Worm (Caenorhabditis elegans) whole organism, L4 larva: ENCODE data around the gene ZK632.10.

ENCODE experiments used
- F37D6.2 ChIP-seq: sonication (generic microtip); optimal IDR thresholded peaks from 2 replicates; lab custom pipeline; 2016; ENCODE audit warnings: mild to moderate bottlenecking, missing genetic modification characterization, missing compliant biosample characterization
- ZK546.5 ChIP-seq, 2 experiments: sonication (generic microtip); optimal IDR thresholded peaks; 2 replicates each; lab custom pipeline; 2017; ENCODE audit warnings: missing biosample characterization in 2 of 2, missing genetic modification characterization in 2 of 2
- ama-1 ChIP-seq: fragments of 150-350 bp; optimal IDR thresholded peaks from 2 replicates; lab custom pipeline; 2014; ENCODE audit warnings: inconsistent platforms, mixed read lengths
- ceh-28 ChIP-seq: fragments of 150-350 bp; optimal IDR thresholded peaks from 2 replicates; lab custom pipeline; 2014; ENCODE audit warnings: missing biosample characterization, missing genetic modification reagents, missing genetic modification characterization
- ceh-82 ChIP-seq: sonication (generic microtip); optimal IDR thresholded peaks from 2 replicates; lab custom pipeline; 2017; ENCODE audit warnings: missing biosample characterization, missing genetic modification characterization
- egl-27 ChIP-seq: sonication (generic microtip); optimal IDR thresholded peaks from 3 replicates; lab custom pipeline; 2017; ENCODE audit warnings: missing biosample characterization, missing genetic modification reagents, missing genetic modification characterization
- nhr-10 ChIP-seq: fragments of 150-350 bp; optimal IDR thresholded peaks from 2 replicates; lab custom pipeline; 2014; ENCODE audit warnings: missing biosample characterization, missing genetic modification characterization
- nhr-11 ChIP-seq: fragments of 150-350 bp; optimal IDR thresholded peaks from 2 replicates; lab custom pipeline; 2014; ENCODE audit warnings: missing biosample characterization, missing genetic modification characterization
- nhr-111 ChIP-seq: fragments of 200-800 bp; sonication (Bioruptor generic); optimal IDR thresholded peaks from 2 replicates; lab custom pipeline; 2018; ENCODE audit warnings: mild to moderate bottlenecking, missing genetic modification characterization, missing compliant biosample characterization
- pha-4 ChIP-seq, 2 experiments: fragments of 150-350 bp in 1 of 2; fragments of 200-800 bp in 1 of 2; sonication (Bioruptor generic) in 1 of 2; IDR thresholded peaks in 1 of 2; optimal IDR thresholded peaks in 1 of 2; 2 replicates each; pipeline versions ENCODE4 v1.3.6 to Lab custom; 2014 to 2022; ENCODE audit warnings: missing genetic modification characterization in 2 of 2, missing genetic modification reagents in 2 of 2, missing biosample characterization in 1 of 2, missing compliant biosample characterization in 1 of 2
- php-3 ChIP-seq: fragments of 200-800 bp; sonication (Bioruptor generic); IDR thresholded peaks from 2 replicates; pipeline ENCODE4 v1.3.6; 2022; ENCODE audit warnings: missing genetic modification reagents, missing genetic modification characterization, missing compliant biosample characterization
- pqm-1 ChIP-seq: sonication (generic microtip); optimal IDR thresholded peaks from 2 replicates; lab custom pipeline; 2017; ENCODE audit warnings: missing biosample characterization, missing genetic modification characterization
- snpc-4 ChIP-seq: fragments of 150-350 bp; optimal IDR thresholded peaks from 2 replicates; lab custom pipeline; 2014; ENCODE audit warnings: missing biosample characterization, missing genetic modification characterization
- ztf-11 ChIP-seq: fragments of 150-350 bp; optimal IDR thresholded peaks from 2 replicates; lab custom pipeline; 2014; ENCODE audit warnings: missing biosample characterization, missing genetic modification characterization

- TF ChIP-seq F37D6.2 (peak; percentile 19), ceh-82 (tag; lab: Kevin White, UChicago) (no peak), egl-27 (tag; lab: Kevin White, UChicago) (no peak), nhr-11 (tag; lab: Kevin White, UChicago) (no peak), ztf-11 (no peak), php-3 (GFP tag; lab: Robert Waterston, UW) (no peak; the same call in 1 of the 2 replicates), pha-4 (GFP tag; IDR thresholded peaks at IDR 0.05; lab: Robert Waterston, UW) (no peak), pha-4 (tag; optimal IDR thresholded peaks at IDR 0.05; lab: Kevin White, UChicago) (no peak), ama-1 (lab: Kevin White, UChicago) (no peak), ZK546.5 (tag; optimal IDR thresholded peaks at IDR 0.05; lab: Kevin White, UChicago) (no peak), nhr-10 (tag; lab: Kevin White, UChicago) (no peak), pqm-1 (tag; lab: Kevin White, UChicago) (peak; percentile 5), nhr-111 (GFP tag; lab: Kevin White, UChicago) (no peak), snpc-4 (tag; lab: Kevin White, UChicago) (no peak), ceh-28 (tag; lab: Kevin White, UChicago) (no peak)
Observed at ce11 chrIII:9867780-9868503, 40.4 kb upstream of the ZK632.10 start, which contains the start of gene dhhc-4.
